Worm (Caenorhabditis elegans) whole organism, young adult: ENCODE data around the gene ttr-47.

ENCODE experiments used
- B0261.1 ChIP-seq: sonication (generic microtip); optimal IDR thresholded peaks from 2 replicates; lab custom pipeline; 2016; ENCODE audit warnings: mild to moderate bottlenecking, missing genetic modification characterization, moderate library complexity, missing compliant biosample characterization
- C06A6.2 ChIP-seq: fragments of 200-800 bp; sonication (Bioruptor generic); conservative IDR thresholded peaks from 2 replicates; pipeline ENCODE4 v1.3.6; 2022; ENCODE audit warnings: missing genetic modification characterization, missing compliant biosample characterization
- C17E4.6 ChIP-seq: fragments of 200-800 bp; sonication (Bioruptor generic); IDR thresholded peaks from 2 replicates; pipeline ENCODE4 v1.3.6; 2022; ENCODE audit warnings: missing genetic modification reagents, missing genetic modification characterization, missing compliant biosample characterization
- D2030.7 ChIP-seq: fragments of 200-800 bp; sonication (Bioruptor generic); IDR thresholded peaks from 2 replicates; pipeline ENCODE4 v1.3.6; 2022; ENCODE audit warnings: missing genetic modification reagents, missing genetic modification characterization, missing compliant biosample characterization
- F23B12.7 ChIP-seq: sonication (generic microtip); optimal IDR thresholded peaks from 2 replicates; lab custom pipeline; 2017; ENCODE audit warnings: missing genetic modification characterization, mild to moderate bottlenecking, missing compliant biosample characterization, antibody characterized with exemption, moderate library complexity; ENCODE audit not compliant: insufficient read depth
- F52B5.7 ChIP-seq: sonication (generic microtip); optimal IDR thresholded peaks from 2 replicates; lab custom pipeline; 2016; ENCODE audit warnings: mild to moderate bottlenecking, missing genetic modification characterization, missing compliant biosample characterization
- F55B11.4 ChIP-seq: sonication (generic microtip); optimal IDR thresholded peaks from 2 replicates; lab custom pipeline; 2016; ENCODE audit warnings: missing compliant biosample characterization, missing genetic modification characterization, borderline replicate concordance; ENCODE audit not compliant: insufficient read depth
- F57C9.4 ChIP-seq: sonication (generic microtip); optimal IDR thresholded peaks from 2 replicates; lab custom pipeline; 2017; ENCODE audit warnings: mild to moderate bottlenecking, missing genetic modification characterization, missing compliant biosample characterization
- Y56A3A.18 ChIP-seq: fragments of 200-800 bp; sonication (Bioruptor generic); IDR thresholded peaks from 2 replicates; pipeline ENCODE4 v1.3.6; 2022; ENCODE audit warnings: missing genetic modification reagents, missing genetic modification characterization, missing compliant biosample characterization
- Y95B8A.8 ChIP-seq: fragments of 200-800 bp; sonication (Bioruptor generic); IDR thresholded peaks from 2 replicates; pipeline ENCODE4 v1.3.6; 2022; ENCODE audit warnings: missing genetic modification reagents, missing genetic modification characterization, missing compliant biosample characterization
- ama-1 ChIP-seq, 3 experiments: fragments of 150-350 bp in 1 of 3; sonication (generic microtip) in 2 of 3; optimal IDR thresholded peaks; 2 replicates each; lab custom pipeline; 2014 to 2018; ENCODE audit warnings: missing biosample characterization in 2 of 3, missing genetic modification characterization in 2 of 3, missing genetic modification reagents in 2 of 3
- attf-5 ChIP-seq: fragments of 200-800 bp; sonication (Bioruptor generic); optimal IDR thresholded peaks from 2 replicates; lab custom pipeline; 2018; ENCODE audit warnings: mild to moderate bottlenecking, missing genetic modification characterization, missing compliant biosample characterization
- ccch-3 ChIP-seq: fragments of 200-800 bp; sonication (Bioruptor generic); optimal IDR thresholded peaks from 2 replicates; lab custom pipeline; 2018; ENCODE audit warnings: mild to moderate bottlenecking, missing genetic modification characterization, missing compliant biosample characterization
- ceh-27 ChIP-seq: fragments of 200-800 bp; sonication (Bioruptor generic); optimal IDR thresholded peaks from 2 replicates; lab custom pipeline; 2018; ENCODE audit warnings: mild to moderate bottlenecking, missing genetic modification characterization, moderate library complexity, missing compliant biosample characterization
- ceh-91 ChIP-seq: fragments of 200-800 bp; sonication (Bioruptor generic); IDR thresholded peaks from 2 replicates; pipeline ENCODE4 v1.3.6; 2022; ENCODE audit warnings: missing genetic modification reagents, missing genetic modification characterization, missing compliant biosample characterization
- chd-7 ChIP-seq: sonication (generic microtip); optimal IDR thresholded peaks from 2 replicates; lab custom pipeline; 2016; ENCODE audit warnings: mild to moderate bottlenecking, missing genetic modification characterization, moderate library complexity, missing compliant biosample characterization
- dpff-1 ChIP-seq: sonication (generic microtip); optimal IDR thresholded peaks from 2 replicates; lab custom pipeline; 2017; ENCODE audit warnings: mild to moderate bottlenecking, missing genetic modification characterization, missing compliant biosample characterization
- dpl-1 ChIP-seq: fragments of 150-350 bp; optimal IDR thresholded peaks from 2 replicates; lab custom pipeline; 2014; ENCODE audit warnings: missing biosample characterization, missing genetic modification reagents, missing genetic modification characterization
- egrh-3 ChIP-seq: fragments of 200-800 bp; sonication (Bioruptor generic); IDR thresholded peaks from 2 replicates; pipeline ENCODE4 v1.3.6; 2022; ENCODE audit warnings: missing genetic modification reagents, missing genetic modification characterization, missing compliant biosample characterization
- ekl-4 ChIP-seq: fragments of 200-800 bp; sonication (Bioruptor generic); IDR thresholded peaks from 2 replicates; pipeline ENCODE4 v1.3.6; 2022; ENCODE audit warnings: missing genetic modification reagents, missing genetic modification characterization, missing compliant biosample characterization
- fkh-3 ChIP-seq: sonication (generic microtip); optimal IDR thresholded peaks from 2 replicates; lab custom pipeline; 2016; ENCODE audit warnings: mild to moderate bottlenecking, missing genetic modification characterization, missing compliant biosample characterization
- gei-17 ChIP-seq: fragments of 200-800 bp; sonication (Bioruptor generic); optimal IDR thresholded peaks from 2 replicates; lab custom pipeline; 2018; ENCODE audit warnings: mild to moderate bottlenecking, missing genetic modification characterization, missing compliant biosample characterization
- hlh-12 ChIP-seq: sonication (generic microtip); optimal IDR thresholded peaks from 2 replicates; lab custom pipeline; 2016; ENCODE audit warnings: missing genetic modification characterization, missing compliant biosample characterization
- hlh-26 ChIP-seq: fragments of 200-800 bp; sonication (Bioruptor generic); conservative IDR thresholded peaks from 2 replicates; pipeline ENCODE4 v1.3.6; 2022; ENCODE audit warnings: missing genetic modification reagents, missing genetic modification characterization, missing compliant biosample characterization
- hmg-1.2 ChIP-seq: fragments of 200-800 bp; sonication (Bioruptor generic); IDR thresholded peaks from 2 replicates; pipeline ENCODE4 v1.3.6; 2022; ENCODE audit warnings: missing genetic modification reagents, missing genetic modification characterization, missing compliant biosample characterization
- let-526 ChIP-seq: fragments of 200-800 bp; sonication (Bioruptor generic); IDR thresholded peaks from 2 replicates; pipeline ENCODE4 v1.3.6; 2022; ENCODE audit warnings: missing genetic modification reagents, missing genetic modification characterization, missing compliant biosample characterization
- let-607 ChIP-seq, 2 experiments: fragments of 200-800 bp in 1 of 2; sonication (Bioruptor generic) in 1 of 2; sonication (generic microtip) in 1 of 2; optimal IDR thresholded peaks; 2 replicates each; lab custom pipeline; 2016 to 2018; ENCODE audit warnings: mild to moderate bottlenecking in 2 of 2, missing compliant biosample characterization in 2 of 2, missing genetic modification characterization in 2 of 2, moderate library complexity in 2 of 2, missing genotype in 1 of 2
- lin-26 ChIP-seq: fragments of 200-800 bp; sonication (Bioruptor generic); IDR thresholded peaks from 2 replicates; pipeline ENCODE4 v1.3.6; 2022; ENCODE audit warnings: missing genetic modification reagents, missing genetic modification characterization, missing compliant biosample characterization
- lin-54 ChIP-seq: fragments of 200-800 bp; sonication (Bioruptor generic); optimal IDR thresholded peaks from 2 replicates; lab custom pipeline; 2018; ENCODE audit warnings: mild to moderate bottlenecking, missing genetic modification characterization, missing compliant biosample characterization
- lsy-27 ChIP-seq: sonication (generic microtip); optimal IDR thresholded peaks from 2 replicates; lab custom pipeline; 2017; ENCODE audit warnings: missing genetic modification characterization, mild to moderate bottlenecking, missing compliant biosample characterization, antibody characterized with exemption, missing genotype, borderline replicate concordance; ENCODE audit not compliant: insufficient read depth
- madf-3 ChIP-seq: fragments of 200-800 bp; sonication (Bioruptor generic); IDR thresholded peaks from 2 replicates; pipeline ENCODE4 v1.3.6; 2022; ENCODE audit warnings: missing genetic modification reagents, missing genetic modification characterization, missing compliant biosample characterization
- madf-6 ChIP-seq: fragments of 200-800 bp; sonication (Bioruptor generic); IDR thresholded peaks from 2 replicates; pipeline ENCODE4 v1.3.6; 2022; ENCODE audit warnings: missing genetic modification reagents, missing genetic modification characterization, missing compliant biosample characterization
- mel-28 ChIP-seq: sonication (generic microtip); optimal IDR thresholded peaks from 2 replicates; lab custom pipeline; 2016; ENCODE audit warnings: borderline replicate concordance, mild to moderate bottlenecking, missing genetic modification characterization, missing compliant biosample characterization
- mes-4 ChIP-seq: sonication (generic microtip); optimal IDR thresholded peaks from 2 replicates; lab custom pipeline; 2016; ENCODE audit warnings: missing genotype, missing genetic modification characterization, missing compliant biosample characterization
- nfya-2 ChIP-seq: fragments of 200-800 bp; sonication (Bioruptor generic); IDR thresholded peaks from 2 replicates; pipeline ENCODE4 v1.3.6; 2022; ENCODE audit warnings: missing genetic modification reagents, missing genetic modification characterization, missing compliant biosample characterization
- nhr-80 ChIP-seq: sonication (generic microtip); optimal IDR thresholded peaks from 2 replicates; lab custom pipeline; 2016; ENCODE audit warnings: missing genetic modification characterization, missing compliant biosample characterization
- nhr-90 ChIP-seq: sonication (generic microtip); optimal IDR thresholded peaks from 2 replicates; lab custom pipeline; 2016; ENCODE audit warnings: missing genotype, mild to moderate bottlenecking, missing genetic modification characterization, missing compliant biosample characterization
- pha-4 ChIP-seq: fragments of 150-350 bp; sonication (generic microtip); optimal IDR thresholded peaks from 2 replicates; lab custom pipeline; 2014; ENCODE audit warnings: missing biosample characterization, missing genetic modification reagents, missing genetic modification characterization
- rcor-1 ChIP-seq: fragments of 200-800 bp; sonication (Bioruptor generic); IDR thresholded peaks from 2 replicates; pipeline ENCODE4 v1.3.6; 2022; ENCODE audit warnings: missing genetic modification reagents, missing genetic modification characterization, missing compliant biosample characterization
- rpc-1 ChIP-seq, 2 experiments: fragments of 150-350 bp in 1 of 2; sonication (generic microtip) in 1 of 2; optimal IDR thresholded peaks; 2 replicates each; lab custom pipeline; 2014 to 2018; ENCODE audit warnings: missing biosample characterization in 1 of 2, missing genetic modification characterization in 1 of 2, missing genetic modification reagents in 1 of 2, missing genotype in 1 of 2
- snpc-1.3 ChIP-seq: sonication (generic microtip); optimal IDR thresholded peaks from 2 replicates; lab custom pipeline; 2017; ENCODE audit warnings: missing genetic modification characterization, mild to moderate bottlenecking, missing compliant biosample characterization, antibody characterized with exemption, moderate library complexity, missing genotype, missing genetic modification reagents; ENCODE audit not compliant: insufficient read depth
- tbx-9 ChIP-seq: sonication (generic microtip); optimal IDR thresholded peaks from 2 replicates; lab custom pipeline; 2016; ENCODE audit warnings: borderline replicate concordance, missing genetic modification characterization, inconsistent platforms, missing compliant biosample characterization
- tlf-1 ChIP-seq: fragments of 200-800 bp; sonication (Bioruptor generic); optimal IDR thresholded peaks from 2 replicates; lab custom pipeline; 2018; ENCODE audit warnings: mild to moderate bottlenecking, missing genetic modification characterization, missing compliant biosample characterization
- zfh-2 ChIP-seq: fragments of 200-800 bp; sonication (Bioruptor generic); conservative IDR thresholded peaks from 2 replicates; pipeline ENCODE4 v1.3.6; 2022; ENCODE audit warnings: missing genetic modification reagents, missing genetic modification characterization, missing compliant biosample characterization
- ztf-22 ChIP-seq: fragments of 200-800 bp; sonication (Bioruptor generic); optimal IDR thresholded peaks from 2 replicates; lab custom pipeline; 2018; ENCODE audit warnings: mild to moderate bottlenecking, missing genetic modification characterization, moderate library complexity, missing compliant biosample characterization
- ztf-26 ChIP-seq: sonication (generic microtip); optimal IDR thresholded peaks from 2 replicates; lab custom pipeline; 2017; ENCODE audit warnings: missing genetic modification characterization, missing compliant biosample characterization
- ztf-28 ChIP-seq: fragments of 200-800 bp; sonication (Bioruptor generic); IDR thresholded peaks from 2 replicates; pipeline ENCODE4 v1.3.6; 2022; ENCODE audit warnings: missing genetic modification reagents, missing genetic modification characterization, missing compliant biosample characterization

ttr-47 gene

DNA sequence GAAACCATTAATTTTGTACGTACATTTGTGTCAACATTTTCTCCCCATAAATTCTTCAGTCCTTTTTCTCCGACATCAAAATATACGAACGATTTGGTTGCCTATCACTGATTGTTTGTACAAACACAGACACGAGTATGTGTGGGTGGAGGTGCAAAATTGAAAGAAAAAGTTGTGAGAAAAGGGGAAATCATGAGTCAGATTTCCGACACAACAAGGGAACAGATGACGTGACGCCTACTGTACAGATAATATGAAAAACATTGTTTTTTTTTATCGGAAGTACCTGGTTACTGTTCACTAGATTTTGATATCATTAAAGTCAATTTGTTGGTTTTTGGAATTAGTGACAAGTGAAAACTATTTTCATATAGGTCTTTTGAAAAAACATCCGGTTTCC, 11.4 kb downstream of the ttr-47 start:
- TF ChIP-seq ekl-4 = no peak
- no peak for TF ChIP-seq dpl-1 (GFP tag; lab: Kevin White, UChicago)
- no peak for TF ChIP-seq F52B5.7 (tag; lab: Kevin White, UChicago)
- no peak for TF ChIP-seq attf-5 (GFP tag; lab: Kevin White, UChicago)
- no peak for TF ChIP-seq Y56A3A.18
- TF ChIP-seq hlh-12 (tag; lab: Kevin White, UChicago) = no peak
- TF ChIP-seq ztf-28 (GFP tag; lab: Robert Waterston, UW) = no peak
- no peak for TF ChIP-seq gei-17 (GFP tag; lab: Kevin White, UChicago)
- TF ChIP-seq F23B12.7 = no peak
- no peak for TF ChIP-seq ceh-91 (GFP tag; lab: Robert Waterston, UW)
- no peak for TF ChIP-seq mel-28 (tag; lab: Kevin White, UChicago)
- TF ChIP-seq lin-26 (GFP tag; lab: Robert Waterston, UW) = no peak
- no peak for TF ChIP-seq nfya-2 (GFP tag; lab: Robert Waterston, UW)
- no peak for TF ChIP-seq mes-4 (tag; lab: Kevin White, UChicago)
- no peak for TF ChIP-seq let-607 (tag; optimal IDR thresholded peaks at IDR 0.05; lab: Kevin White, UChicago)
- TF ChIP-seq C17E4.6 = no peak
- no peak for TF ChIP-seq Y95B8A.8
- TF ChIP-seq dpff-1 (tag; lab: Kevin White, UChicago) = no peak
- no peak for TF ChIP-seq madf-6 (GFP tag; lab: Robert Waterston, UW)

- TF ChIP-seq ztf-22 (GFP tag; lab: Kevin White, UChicago) (no peak), chd-7 (tag; lab: Kevin White, UChicago) (no peak), madf-3 (GFP tag; lab: Robert Waterston, UW) (no peak), snpc-1.3 (tag; lab: Kevin White, UChicago) (no peak), D2030.7 (GFP tag; lab: Robert Waterston, UW) (no peak), hlh-26 (GFP tag; lab: Robert Waterston, UW) (no peak), ccch-3 (GFP tag; lab: Kevin White, UChicago) (no peak), rpc-1 (optimal IDR thresholded peaks at IDR 0.05; lab: Kevin White, UChicago) (no peak), rpc-1 (tag; optimal IDR thresholded peaks at IDR 0.05; lab: Kevin White, UChicago) (no peak), hmg-1.2 (GFP tag; lab: Robert Waterston, UW) (no peak), ceh-91 (GFP tag; lab: Robert Waterston, UW) (no peak), ama-1 (optimal IDR thresholded peaks at IDR 0.05; lab: Kevin White, UChicago) (peak; percentile 29), ama-1 (GFP tag; optimal IDR thresholded peaks at IDR 0.05; lab: Kevin White, UChicago) (no peak), egrh-3 (GFP tag; lab: Robert Waterston, UW) (no peak), F52B5.7 (tag; lab: Kevin White, UChicago) (no peak), rcor-1 (GFP tag; lab: Robert Waterston, UW) (no peak), pha-4 (tag; lab: Kevin White, UChicago) (no peak), C17E4.6 (no peak), B0261.1 (no peak), tlf-1 (no peak), nhr-90 (tag; lab: Kevin White, UChicago) (no peak), let-526 (GFP tag; lab: Robert Waterston, UW) (no peak), lin-54 (GFP tag; lab: Kevin White, UChicago) (peak; percentile 5), tbx-9 (tag; lab: Kevin White, UChicago) (no peak), zfh-2 (GFP tag; lab: Robert Waterston, UW) (no peak), F55B11.4 (no peak), F57C9.4 (tag; lab: Kevin White, UChicago) (no peak), hlh-12 (tag; lab: Kevin White, UChicago) (no peak), ztf-26 (peak; percentile 18), C06A6.2 (GFP tag; lab: Robert Waterston, UW) (0 out of 2 replicates have a peak, but pooled peaks have one; percentile 9), fkh-3 (tag; lab: Kevin White, UChicago) (no peak), ekl-4 (no peak), nhr-80 (peak; percentile 24), lsy-27 (tag; lab: Kevin White, UChicago) (no peak), ceh-27 (GFP tag; lab: Kevin White, UChicago) (no peak)
These were observed 12.2 kb downstream of the ttr-47 start for ce11 chrV:8935104-8935503.
